Worm (Caenorhabditis elegans): Measurements from ENCODE around the gene pqn-29.
A peak's percentile ranks its signal among the peaks of the same experiment; 100 is the strongest.

The pqn-29 gene

ce11 chrIII:4688965-4689364 is 42.8 kb upstream of the pqn-29 start, which contains the start of gene ppat-1:
ppat-1 (plus strand) TSS chrIII:4689280.
- TF ChIP-seq skn-1 (tag; optimal IDR thresholded peaks at IDR 0.05) (no peak), R02D3.7 (tag; optimal IDR thresholded peaks at IDR 0.05) (no peak), sem-4 (tag; optimal IDR thresholded peaks at IDR 0.05) (no peak), nhr-23 (tag; optimal IDR thresholded peaks at IDR 0.05) (no peak), fos-1 (tag; optimal IDR thresholded peaks at IDR 0.05) (peak; percentile 10), nhr-10 (tag; optimal IDR thresholded peaks at IDR 0.05) (no peak), crh-2 (tag; optimal IDR thresholded peaks at IDR 0.05) (no peak), blmp-1 (tag; optimal IDR thresholded peaks at IDR 0.05; ENCODE audit: insufficient read depth) (no peak)

- TF ChIP-seq unc-62 (GFP tag; optimal IDR thresholded peaks at IDR 0.05) (no peak), nhr-6 (tag; optimal IDR thresholded peaks at IDR 0.05) (no peak), lin-13 (GFP tag; optimal IDR thresholded peaks at IDR 0.05) (no peak), ZK546.5 (tag; optimal IDR thresholded peaks at IDR 0.05) (no peak), nhr-23 (tag; optimal IDR thresholded peaks at IDR 0.05) (no peak), lsy-2 (tag; optimal IDR thresholded peaks at IDR 0.05) (no peak), nhr-21 (tag; optimal IDR thresholded peaks at IDR 0.05) (no peak)
Measured at ce11 chrIII:4688356-4688755, 42.2 kb upstream of the pqn-29 start, which contains the start of gene tag-243. tag-243 (minus strand) TSS chrIII:4688456.

ce11 chrIII:4687134-4687533 is 41.0 kb upstream of the pqn-29 start:
- TF ChIP-seq F13H6.1 (tag; optimal IDR thresholded peaks at IDR 0.05) (peak; percentile 39), C34F6.9 (tag; optimal IDR thresholded peaks at IDR 0.05) (peak; percentile 46), snpc-4 (tag; optimal IDR thresholded peaks at IDR 0.05) (no peak), Y55F3AM.14 (GFP tag; optimal IDR thresholded peaks at IDR 0.05) (no peak), mab-5 (tag; optimal IDR thresholded peaks at IDR 0.05) (no peak), nhr-129 (tag; optimal IDR thresholded peaks at IDR 0.05) (peak; percentile 51), ZK546.5 (tag; optimal IDR thresholded peaks at IDR 0.05) (no peak), lsy-2 (tag; optimal IDR thresholded peaks at IDR 0.05) (peak in 1 of 2 experiments; percentile 56), mbf-1 (tag; optimal IDR thresholded peaks at IDR 0.05) (no peak)

DNA sequence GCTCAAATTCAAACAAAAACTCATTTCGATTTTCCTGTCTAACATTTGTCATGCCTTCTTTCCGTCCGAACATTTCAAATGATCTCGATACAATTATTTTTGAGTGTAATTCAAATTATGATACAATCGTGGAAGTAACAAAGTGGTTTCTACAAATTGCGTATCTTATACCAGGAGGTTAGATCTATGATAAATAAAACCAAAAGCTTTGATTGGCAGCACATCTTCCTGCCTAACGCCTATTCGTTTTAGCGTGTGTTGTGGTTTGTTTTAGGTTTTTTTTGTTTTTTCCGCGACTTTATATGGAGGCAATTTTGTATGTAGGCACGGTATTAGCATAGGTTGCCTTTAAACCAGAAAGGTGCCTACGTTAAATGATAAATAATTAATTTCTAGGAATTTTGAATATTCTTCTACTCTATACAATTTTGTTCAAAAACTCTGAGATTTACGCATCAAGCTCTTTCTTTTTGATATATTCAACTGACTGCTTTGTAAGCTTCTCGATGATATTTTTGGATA is 33.9 kb upstream of the pqn-29 start, which contains the start of gene srg-11:
Gene srg-11, plus strand, starts transcription at position 51 of the 522 bp plus-strand sequence.
- no peak for TF ChIP-seq nhr-129 (tag; optimal IDR thresholded peaks at IDR 0.05)

DNA sequence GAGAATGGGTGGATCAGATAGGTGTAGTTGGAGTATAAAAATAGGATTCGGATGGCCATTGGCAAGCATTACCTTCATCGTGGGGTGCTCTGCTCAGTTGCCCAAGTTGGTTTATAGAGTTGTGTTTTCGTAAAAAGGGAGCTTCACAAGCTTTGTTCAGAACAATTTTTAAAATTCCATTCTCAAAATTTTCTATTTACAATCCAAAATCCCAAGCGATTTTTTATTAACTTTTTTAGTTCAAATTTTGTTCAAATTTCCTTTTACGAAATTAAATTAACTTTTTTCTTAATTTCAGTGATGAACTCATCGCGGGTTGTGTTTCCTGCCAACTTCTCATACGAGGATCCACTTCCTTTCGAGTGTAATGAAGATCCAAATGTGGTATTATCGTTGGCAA is 31.3 kb upstream of the pqn-29 start, which contains the start of gene srg-10:
Gene srg-10, plus strand, starts transcription at position 301 of the 400 bp plus-strand sequence.
- no peak for TF ChIP-seq alr-1 (tag; optimal IDR thresholded peaks at IDR 0.05)

- TF ChIP-seq ZK546.5 (tag; optimal IDR thresholded peaks at IDR 0.05) = no peak
- TF ChIP-seq F13H6.1 (tag; optimal IDR thresholded peaks at IDR 0.05) = no peak
- TF ChIP-seq ama-1 (optimal IDR thresholded peaks at IDR 0.05) = no peak
- TF ChIP-seq sma-3 (GFP tag; optimal IDR thresholded peaks at IDR 0.05) = no peak
- no peak for TF ChIP-seq C34F6.9 (tag; optimal IDR thresholded peaks at IDR 0.05)
- TF ChIP-seq gmeb-1 (tag; optimal IDR thresholded peaks at IDR 0.05) = no peak
- TF ChIP-seq ztf-11 (tag; optimal IDR thresholded peaks at IDR 0.05) = no peak
- no peak for TF ChIP-seq peb-1 (tag; optimal IDR thresholded peaks at IDR 0.05)
- TF ChIP-seq ztf-1 (GFP tag; conservative IDR thresholded peaks at IDR 0.05) = no peak
- no peak for TF ChIP-seq mbf-1 (tag; optimal IDR thresholded peaks at IDR 0.05)
- TF ChIP-seq unc-55 (GFP tag; optimal IDR thresholded peaks at IDR 0.05) = no peak
- TF ChIP-seq alr-1 (tag; optimal IDR thresholded peaks at IDR 0.05) = no peak
- TF ChIP-seq skn-1 (tag; optimal IDR thresholded peaks at IDR 0.05) = no peak
- no peak for TF ChIP-seq unc-39 (tag; optimal IDR thresholded peaks at IDR 0.05)
- TF ChIP-seq lin-11 (tag; optimal IDR thresholded peaks at IDR 0.05) = no peak
- no peak for TF ChIP-seq ceh-16 (tag; optimal IDR thresholded peaks at IDR 0.05)
- no peak for TF ChIP-seq egl-27 (tag; optimal IDR thresholded peaks at IDR 0.05)
- no peak for TF ChIP-seq elt-1 (tag; optimal IDR thresholded peaks at IDR 0.05)
- no peak for TF ChIP-seq nhr-6 (tag; optimal IDR thresholded peaks at IDR 0.05)
- TF ChIP-seq nhr-12 (tag; optimal IDR thresholded peaks at IDR 0.05) = no peak
Measured at ce11 chrIII:4671949-4672348, 25.8 kb upstream of the pqn-29 start, which contains the start of gene srg-13. srg-13 (plus strand) TSS chrIII:4672249.
